Fruit fly (Drosophila melanogaster) S2 (cell line): Measurements from ENCODE around the gene CG31248.

Experiments used
- CG8478 ChIP-seq: fragments of >200 bp; optimal IDR thresholded peaks from 2 replicates; lab custom pipeline; 2018
- CTCF ChIP-seq, 2 experiments: fragments of >200 bp; optimal IDR thresholded peaks; 2 replicates each; lab custom pipeline; 2018

DNA sequence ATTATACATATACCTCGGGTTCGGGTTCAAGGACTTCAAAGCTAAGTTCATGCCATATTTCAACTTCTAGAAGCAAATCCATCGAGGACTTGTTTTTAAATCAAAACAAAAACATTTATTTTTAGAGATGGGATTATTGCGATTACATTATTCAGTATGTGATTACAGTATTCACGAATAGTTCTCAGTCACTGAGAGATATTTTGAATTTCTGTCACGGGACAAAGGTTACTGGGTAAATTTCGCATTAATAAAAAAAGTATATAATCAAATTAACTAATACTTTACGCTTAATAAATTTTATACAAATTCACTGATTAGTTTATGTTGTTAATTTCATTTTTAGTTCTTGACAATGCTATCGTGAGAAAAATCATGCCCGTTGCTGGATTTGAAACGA, 35.5 kb upstream of the CG31248 start:
- TF ChIP-seq CTCF (optimal IDR thresholded peaks at IDR 0.05; lab: Kevin White, UChicago) (no peak), CG8478 (lab: Kevin White, UChicago) (no peak)
